Fruit fly (Drosophila melanogaster) whole organism, prepupa: ENCODE data around the gene AnxB9.

Experiments
- Blimp-1 ChIP-seq: fragments of 200-800 bp; sonication (Bioruptor generic); optimal IDR thresholded peaks from 3 replicates; lab custom pipeline; 2017; ENCODE audit warnings: missing biosample characterization, missing genetic modification characterization, mild to moderate bottlenecking, moderate library complexity, missing genetic modification reagents
- CG10631 ChIP-seq: fragments of 200-800 bp; sonication (Bioruptor generic); optimal IDR thresholded peaks from 2 replicates; lab custom pipeline; 2016; ENCODE audit warnings: missing biosample characterization, missing genetic modification characterization
- CG11294 ChIP-seq: fragments of 200-800 bp; sonication (Bioruptor generic); IDR thresholded peaks from 2 replicates; pipeline ENCODE4 v1.3.6; 2022; ENCODE audit warnings: missing biosample characterization, missing genetic modification characterization
- CG11762 ChIP-seq: fragments of 200-800 bp; sonication (Bioruptor generic); optimal IDR thresholded peaks from 3 replicates; lab custom pipeline; 2016; ENCODE audit warnings: missing biosample characterization, missing genetic modification characterization; ENCODE audit not compliant: insufficient read depth
- CG11902 ChIP-seq: fragments of 200-800 bp; sonication (Bioruptor generic); optimal IDR thresholded peaks from 3 replicates; lab custom pipeline; 2016; ENCODE audit warnings: missing biosample characterization, missing genetic modification characterization
- CG1621 ChIP-seq: fragments of 200-800 bp; sonication (Bioruptor generic); optimal IDR thresholded peaks from 3 replicates; lab custom pipeline; 2018; ENCODE audit warnings: missing biosample characterization, mild to moderate bottlenecking, missing genetic modification characterization
- CG3032 ChIP-seq: fragments of 200-800 bp; optimal IDR thresholded peaks from 2 replicates; lab custom pipeline; 2019; ENCODE audit warnings: missing biosample characterization, mild to moderate bottlenecking, missing genetic modification characterization, moderate library complexity
- CG32006 ChIP-seq: fragments of 200-800 bp; sonication (Bioruptor generic); optimal IDR thresholded peaks from 3 replicates; lab custom pipeline; 2017; ENCODE audit warnings: missing biosample characterization, mild to moderate bottlenecking, missing genetic modification characterization
- CG34406 ChIP-seq: fragments of 200-800 bp; sonication (Bioruptor generic); optimal IDR thresholded peaks from 3 replicates; lab custom pipeline; 2016; ENCODE audit warnings: missing biosample characterization, missing genetic modification characterization
- CG3919 ChIP-seq: fragments of 200-800 bp; sonication (Bioruptor generic); optimal IDR thresholded peaks from 3 replicates; lab custom pipeline; 2016; ENCODE audit warnings: missing biosample characterization, missing genetic modification characterization
- CG4318 ChIP-seq: fragments of 200-800 bp; sonication (Bioruptor generic); optimal IDR thresholded peaks from 3 replicates; lab custom pipeline; 2017; ENCODE audit warnings: missing biosample characterization, mild to moderate bottlenecking, missing genetic modification characterization
- CG6276 ChIP-seq: fragments of 200-800 bp; sonication (Bioruptor generic); optimal IDR thresholded peaks from 2 replicates; lab custom pipeline; 2017; ENCODE audit warnings: missing biosample characterization, mild to moderate bottlenecking, missing genetic modification characterization
- CG6792 ChIP-seq: fragments of 200-800 bp; sonication (Bioruptor generic); optimal IDR thresholded peaks from 3 replicates; lab custom pipeline; 2016; ENCODE audit warnings: missing biosample characterization, missing genetic modification characterization
- CG8119 ChIP-seq: fragments of 200-800 bp; sonication (Bioruptor generic); IDR thresholded peaks from 3 replicates; pipeline ENCODE4 v1.3.6; 2022; ENCODE audit warnings: missing biosample characterization, missing genetic modification characterization
- CG8319 ChIP-seq: fragments of 200-800 bp; sonication (Bioruptor generic); optimal IDR thresholded peaks from 3 replicates; lab custom pipeline; 2016; ENCODE audit warnings: missing biosample characterization, missing genetic modification characterization
- Eip75B ChIP-seq: fragments of 200-800 bp; sonication (Bioruptor generic); optimal IDR thresholded peaks from 3 replicates; lab custom pipeline; 2016; ENCODE audit warnings: missing biosample characterization, missing genetic modification characterization
- Eip78C ChIP-seq: fragments of 200-800 bp; sonication (Bioruptor generic); peaks from one replicate; lab custom pipeline; 2016; ENCODE audit warnings: missing biosample characterization, missing genetic modification characterization
- Eip93F ChIP-seq: fragments of 200-800 bp; sonication (Bioruptor generic); optimal IDR thresholded peaks from 2 replicates; lab custom pipeline; 2016; ENCODE audit warnings: missing biosample characterization, mild to moderate bottlenecking, missing genetic modification characterization
- Hr38 ChIP-seq: sonication (Bioruptor generic); optimal IDR thresholded peaks from 2 replicates; lab custom pipeline; 2016; ENCODE audit warnings: missing biosample characterization, missing genetic modification characterization
- Hr39 ChIP-seq: fragments of 200-800 bp; sonication (Bioruptor generic); optimal IDR thresholded peaks from 2 replicates; lab custom pipeline; 2016; ENCODE audit warnings: missing biosample characterization, missing genetic modification characterization
- Hr4 ChIP-seq: fragments of 200-800 bp; sonication (Bioruptor generic); optimal IDR thresholded peaks from 3 replicates; lab custom pipeline; 2016; ENCODE audit warnings: missing biosample characterization, missing genetic modification characterization
- Lpt ChIP-seq: fragments of 200-800 bp; sonication (Bioruptor generic); optimal IDR thresholded peaks from 3 replicates; lab custom pipeline; 2016; ENCODE audit warnings: missing biosample characterization, missing genetic modification characterization
- Sox102F ChIP-seq: fragments of 200-800 bp; sonication (Bioruptor generic); optimal IDR thresholded peaks from 2 replicates; lab custom pipeline; 2016; ENCODE audit warnings: missing biosample characterization, mild to moderate bottlenecking, missing genetic modification characterization
- Sox14 ChIP-seq: fragments of 200-800 bp; sonication (Bioruptor generic); optimal IDR thresholded peaks from 3 replicates; lab custom pipeline; 2016; ENCODE audit warnings: missing biosample characterization, missing genetic modification characterization
- achi ChIP-seq: fragments of 200-800 bp; sonication (Bioruptor generic); optimal IDR thresholded peaks from 3 replicates; lab custom pipeline; 2016; ENCODE audit warnings: missing biosample characterization, missing genetic modification characterization
- eg ChIP-seq: fragments of 200-800 bp; sonication (Bioruptor generic); IDR thresholded peaks from 3 replicates; pipeline ENCODE4 v1.3.6; 2022; ENCODE audit warnings: missing biosample characterization, missing genetic modification characterization
- esn ChIP-seq: fragments of 200-800 bp; sonication (Bioruptor generic); optimal IDR thresholded peaks from 2 replicates; lab custom pipeline; 2016; ENCODE audit warnings: missing biosample characterization, mild to moderate bottlenecking, missing genetic modification characterization, moderate library complexity
- fd85E ChIP-seq: fragments of 200-800 bp; sonication (Bioruptor generic); optimal IDR thresholded peaks from 3 replicates; lab custom pipeline; 2016; ENCODE audit warnings: missing biosample characterization, missing genetic modification characterization
- pdm3 ChIP-seq: fragments of 200-800 bp; sonication (Bioruptor generic); optimal IDR thresholded peaks from 3 replicates; lab custom pipeline; 2016; ENCODE audit warnings: missing biosample characterization, missing genetic modification characterization
- ss ChIP-seq, 2 experiments: fragments of 200-800 bp; sonication (Bioruptor generic); optimal IDR thresholded peaks; 2 replicates in 1 of 2; 3 replicates in 1 of 2; lab custom pipeline; 2017 to 2018; ENCODE audit warnings: mild to moderate bottlenecking in 2 of 2, missing biosample characterization in 2 of 2, missing genetic modification characterization in 2 of 2, moderate library complexity in 1 of 2
- svp ChIP-seq: fragments of 200-800 bp; sonication (Bioruptor generic); peaks from one replicate; lab custom pipeline; 2016; ENCODE audit warnings: missing biosample characterization, missing genetic modification characterization
- topi ChIP-seq: fragments of 200-800 bp; sonication (Bioruptor generic); optimal IDR thresholded peaks from 3 replicates; lab custom pipeline; 2016; ENCODE audit warnings: missing biosample characterization, missing genetic modification characterization
- vri ChIP-seq: fragments of 200-800 bp; sonication (Bioruptor generic); optimal IDR thresholded peaks from 3 replicates; lab custom pipeline; 2016; ENCODE audit warnings: missing biosample characterization, mild to moderate bottlenecking, missing genetic modification characterization

Gene AnxB9

dm6 chr3R:21060430-21061245 lies 4.4 kb upstream of the AnxB9 start, which contains the start of gene Mvl:
Gene Mvl, minus strand, starts transcription at chr3R:21060800.
- TF ChIP-seq Sox102F: no peak
- peak; percentile 9 for TF ChIP-seq vri (GFP tag; lab: Kevin White, UChicago)
- TF ChIP-seq CG3032 (tag; lab: Kevin White, UChicago): peak; percentile 6
- TF ChIP-seq Sox14 (GFP tag; lab: Kevin White, UChicago): peak; percentile 51
- peak; percentile 78 for TF ChIP-seq Eip78C
- peak; percentile 25 for TF ChIP-seq CG1621 (tag; lab: Kevin White, UChicago)
- no peak for TF ChIP-seq CG10631 (GFP tag; lab: Kevin White, UChicago)
- TF ChIP-seq esn: no peak
- peak; percentile 24 for TF ChIP-seq achi
- TF ChIP-seq CG8119: no peak
- TF ChIP-seq Blimp-1 (GFP tag; lab: Kevin White, UChicago): no peak
- peak; percentile 68 for TF ChIP-seq svp (GFP tag; lab: Kevin White, UChicago)

dm6 chr3R:21063433-21063832 lies 1.6 kb upstream of the AnxB9 start:
- no peak for TF ChIP-seq fd85E (GFP tag; lab: Kevin White, UChicago)

dm6 chr3R:21064000-21064924 lies 779 bp upstream of the AnxB9 start, which contains the start of gene Cortactin:
Gene Cortactin, minus strand, starts transcription at chr3R:21064471.
- TF ChIP-seq pdm3 (GFP tag; lab: Kevin White, UChicago) (no peak), Hr39 (GFP tag; lab: Kevin White, UChicago) (no peak), ss (GFP tag; optimal IDR thresholded peaks at IDR 0.05; lab: Kevin White, UChicago) (peak in 1 of 2 experiments; percentile 13), Eip78C (peak; percentile 15), Hr4 (no peak), CG34406 (GFP tag; lab: Kevin White, UChicago) (no peak), Hr38 (no peak), svp (GFP tag; lab: Kevin White, UChicago) (peak; percentile 62), CG11294 (GFP tag; lab: Robert Waterston, UW) (no peak), topi (GFP tag; lab: Kevin White, UChicago) (no peak), CG3032 (tag; lab: Kevin White, UChicago) (no peak), Lpt (GFP tag; lab: Kevin White, UChicago) (no peak), Sox14 (GFP tag; lab: Kevin White, UChicago) (peak; percentile 2), eg (GFP tag; lab: Robert Waterston, UW) (no peak), CG3919 (GFP tag; lab: Kevin White, UChicago) (peak; percentile 1), CG8319 (no peak), Eip93F (GFP tag; lab: Kevin White, UChicago) (no peak), CG6792 (GFP tag; lab: Kevin White, UChicago) (no peak)

dm6 chr3R:21065696-21066080 lies 647 bp downstream of the AnxB9 start:
- TF ChIP-seq fd85E (GFP tag; lab: Kevin White, UChicago) (no peak), CG6276 (peak; percentile 2), Eip78C (peak; percentile 39), Eip75B (GFP tag; lab: Kevin White, UChicago) (no peak), Hr4 (peak; percentile 14), CG8319 (peak; percentile 50), CG11762 (no peak), CG4318 (GFP tag; lab: Kevin White, UChicago) (no peak), CG11902 (GFP tag; lab: Kevin White, UChicago) (no peak), eg (GFP tag; lab: Robert Waterston, UW) (peak; percentile 55; the same call in 1 of the 3 replicates), CG32006 (no peak)
